Worm (Caenorhabditis elegans) whole organism, young adult: Measurements from ENCODE around the gene C18E9.8.

Experiments used
- F10E7.11 ChIP-seq: sonication (generic microtip); optimal IDR thresholded peaks from 2 replicates; lab custom pipeline; 2017; ENCODE audit warnings: mild to moderate bottlenecking, missing genetic modification characterization, moderate library complexity, missing compliant biosample characterization
- F23B12.7 ChIP-seq: sonication (generic microtip); optimal IDR thresholded peaks from 2 replicates; lab custom pipeline; 2017; ENCODE audit warnings: missing genetic modification characterization, mild to moderate bottlenecking, missing compliant biosample characterization, antibody characterized with exemption, moderate library complexity; ENCODE audit not compliant: insufficient read depth
- F37B4.10 ChIP-seq: fragments of 200-800 bp; sonication (Bioruptor generic); IDR thresholded peaks from 2 replicates; pipeline ENCODE4 v1.3.6; 2022; ENCODE audit warnings: missing genetic modification characterization, missing compliant biosample characterization
- F49E8.2 ChIP-seq: sonication (generic microtip); optimal IDR thresholded peaks from 3 replicates; lab custom pipeline; 2017; ENCODE audit warnings: missing genetic modification characterization, mild to moderate bottlenecking, missing compliant biosample characterization, antibody characterized with exemption, moderate library complexity; ENCODE audit not compliant: insufficient read depth
- F55B11.4 ChIP-seq: sonication (generic microtip); optimal IDR thresholded peaks from 2 replicates; lab custom pipeline; 2016; ENCODE audit warnings: missing compliant biosample characterization, missing genetic modification characterization, borderline replicate concordance; ENCODE audit not compliant: insufficient read depth
- Y56A3A.18 ChIP-seq: fragments of 200-800 bp; sonication (Bioruptor generic); IDR thresholded peaks from 2 replicates; pipeline ENCODE4 v1.3.6; 2022; ENCODE audit warnings: missing genetic modification reagents, missing genetic modification characterization, missing compliant biosample characterization
- Y79H2A.3 ChIP-seq: fragments of 200-800 bp; sonication (Bioruptor generic); conservative IDR thresholded peaks from 2 replicates; pipeline ENCODE4 v1.3.6; 2022; ENCODE audit warnings: missing genetic modification reagents, missing genetic modification characterization, missing compliant biosample characterization
- ZK185.1 ChIP-seq: sonication (generic microtip); optimal IDR thresholded peaks from 2 replicates; lab custom pipeline; 2016; ENCODE audit warnings: mild to moderate bottlenecking, missing genetic modification characterization, missing compliant biosample characterization; ENCODE audit not compliant: poor library complexity, severe bottlenecking
- aptf-2 ChIP-seq: fragments of 200-800 bp; sonication (Bioruptor generic); conservative IDR thresholded peaks from 2 replicates; pipeline ENCODE4 v1.3.6; 2022; ENCODE audit warnings: missing genetic modification reagents, missing genetic modification characterization, missing compliant biosample characterization
- atf-7 ChIP-seq: sonication (generic microtip); optimal IDR thresholded peaks from 2 replicates; lab custom pipeline; 2017; ENCODE audit warnings: mild to moderate bottlenecking, missing genetic modification characterization, missing compliant biosample characterization
- athp-1 ChIP-seq: sonication (generic microtip); optimal IDR thresholded peaks from 2 replicates; lab custom pipeline; 2017; ENCODE audit warnings: mild to moderate bottlenecking, missing genetic modification characterization, missing compliant biosample characterization
- attf-3 ChIP-seq: fragments of 200-800 bp; sonication (Bioruptor generic); conservative IDR thresholded peaks from 2 replicates; pipeline ENCODE4 v1.3.6; 2022; ENCODE audit warnings: missing genetic modification reagents, missing genetic modification characterization, missing compliant biosample characterization
- attf-5 ChIP-seq: fragments of 200-800 bp; sonication (Bioruptor generic); optimal IDR thresholded peaks from 2 replicates; lab custom pipeline; 2018; ENCODE audit warnings: mild to moderate bottlenecking, missing genetic modification characterization, missing compliant biosample characterization
- cebp-1 ChIP-seq, 2 experiments: fragments of 200-800 bp in 1 of 2; sonication (Bioruptor generic) in 1 of 2; sonication (generic microtip) in 1 of 2; IDR thresholded peaks in 1 of 2; optimal IDR thresholded peaks in 1 of 2; 2 replicates each; pipeline versions ENCODE4 v1.3.6 to Lab custom; 2017 to 2022; ENCODE audit warnings: missing compliant biosample characterization in 2 of 2, missing genetic modification characterization in 2 of 2, mild to moderate bottlenecking in 1 of 2, missing genetic modification reagents in 1 of 2, moderate library complexity in 1 of 2
- ceh-91 ChIP-seq: fragments of 200-800 bp; sonication (Bioruptor generic); IDR thresholded peaks from 2 replicates; pipeline ENCODE4 v1.3.6; 2022; ENCODE audit warnings: missing genetic modification reagents, missing genetic modification characterization, missing compliant biosample characterization
- efl-1 ChIP-seq: fragments of 150-350 bp; optimal IDR thresholded peaks from 2 replicates; lab custom pipeline; 2014; ENCODE audit warnings: missing biosample characterization, missing genetic modification reagents, missing genetic modification characterization
- egl-44 ChIP-seq: fragments of 200-800 bp; sonication (Bioruptor generic); IDR thresholded peaks from 2 replicates; pipeline ENCODE4 v1.3.6; 2022; ENCODE audit warnings: missing genetic modification reagents, missing genetic modification characterization, missing compliant biosample characterization
- hrde-1 ChIP-seq: sonication (generic microtip); optimal IDR thresholded peaks from 2 replicates; lab custom pipeline; 2016; ENCODE audit warnings: missing genetic modification characterization, mild to moderate bottlenecking, missing compliant biosample characterization, moderate library complexity, missing genotype, missing genetic modification reagents, borderline replicate concordance
- lin-40 ChIP-seq: sonication (generic microtip); optimal IDR thresholded peaks from 2 replicates; lab custom pipeline; 2016; ENCODE audit warnings: missing genetic modification characterization, mild to moderate bottlenecking, missing compliant biosample characterization, missing genotype, missing genetic modification reagents
- lin-54 ChIP-seq: fragments of 200-800 bp; sonication (Bioruptor generic); optimal IDR thresholded peaks from 2 replicates; lab custom pipeline; 2018; ENCODE audit warnings: mild to moderate bottlenecking, missing genetic modification characterization, missing compliant biosample characterization
- mes-4 ChIP-seq: sonication (generic microtip); optimal IDR thresholded peaks from 2 replicates; lab custom pipeline; 2016; ENCODE audit warnings: missing genotype, missing genetic modification characterization, missing compliant biosample characterization
- nhr-80 ChIP-seq: sonication (generic microtip); optimal IDR thresholded peaks from 2 replicates; lab custom pipeline; 2016; ENCODE audit warnings: missing genetic modification characterization, missing compliant biosample characterization
- nhr-90 ChIP-seq: sonication (generic microtip); optimal IDR thresholded peaks from 2 replicates; lab custom pipeline; 2016; ENCODE audit warnings: missing genotype, mild to moderate bottlenecking, missing genetic modification characterization, missing compliant biosample characterization
- rcor-1 ChIP-seq: fragments of 200-800 bp; sonication (Bioruptor generic); IDR thresholded peaks from 2 replicates; pipeline ENCODE4 v1.3.6; 2022; ENCODE audit warnings: missing genetic modification reagents, missing genetic modification characterization, missing compliant biosample characterization
- somi-1 ChIP-seq: fragments of 200-800 bp; sonication (Bioruptor generic); optimal IDR thresholded peaks from 2 replicates; lab custom pipeline; 2018; ENCODE audit warnings: mild to moderate bottlenecking, missing genetic modification characterization, missing compliant biosample characterization
- tbp1 ChIP-seq: fragments of 200-800 bp; sonication (Bioruptor generic); optimal IDR thresholded peaks from 2 replicates; lab custom pipeline; 2018; ENCODE audit warnings: mild to moderate bottlenecking, missing genetic modification characterization, missing compliant biosample characterization
- unc-62 ChIP-seq: fragments of 150-350 bp; optimal IDR thresholded peaks from 2 replicates; lab custom pipeline; 2014; ENCODE audit warnings: missing biosample characterization, missing genetic modification reagents, missing genetic modification characterization
- zfh-2 ChIP-seq: fragments of 200-800 bp; sonication (Bioruptor generic); conservative IDR thresholded peaks from 2 replicates; pipeline ENCODE4 v1.3.6; 2022; ENCODE audit warnings: missing genetic modification reagents, missing genetic modification characterization, missing compliant biosample characterization
- ztf-26 ChIP-seq: sonication (generic microtip); optimal IDR thresholded peaks from 2 replicates; lab custom pipeline; 2017; ENCODE audit warnings: missing genetic modification characterization, missing compliant biosample characterization

Gene C18E9.8

DNA sequence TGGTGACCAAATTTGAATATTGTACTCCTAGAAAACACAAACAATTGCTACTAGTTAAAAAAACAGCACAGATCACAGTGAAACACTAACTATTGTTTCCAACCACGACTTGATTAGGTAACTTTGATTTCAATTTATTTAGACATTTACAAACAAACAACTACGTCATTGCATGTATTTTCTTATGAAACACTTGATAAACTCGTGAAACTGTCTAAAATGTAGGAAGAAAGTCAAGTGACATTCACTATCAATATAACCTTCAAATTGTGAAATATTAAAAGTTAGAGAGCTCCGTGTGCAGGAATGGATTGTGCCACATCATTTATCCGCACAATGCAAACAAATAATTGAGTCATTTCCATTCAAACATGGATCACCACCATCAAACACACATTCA is 2.4 kb upstream of the C18E9.8 start:
- TF ChIP-seq cebp-1 (GFP tag; IDR thresholded peaks at IDR 0.05; lab: Robert Waterston, UW), result peak; percentile 63; the same call in 1 of the 2 replicates
- TF ChIP-seq cebp-1 (tag; optimal IDR thresholded peaks at IDR 0.05; lab: Kevin White, UChicago), result peak; percentile 80
- no peak for TF ChIP-seq Y79H2A.3 (GFP tag; lab: Robert Waterston, UW)
- TF ChIP-seq nhr-80 (tag; lab: Kevin White, UChicago), result peak; percentile 35
- peak; percentile 24 for TF ChIP-seq attf-5
- peak; percentile 80 for TF ChIP-seq unc-62 (GFP tag; lab: Kevin White, UChicago)
- TF ChIP-seq, all 124 proteins: peak for 4

DNA sequence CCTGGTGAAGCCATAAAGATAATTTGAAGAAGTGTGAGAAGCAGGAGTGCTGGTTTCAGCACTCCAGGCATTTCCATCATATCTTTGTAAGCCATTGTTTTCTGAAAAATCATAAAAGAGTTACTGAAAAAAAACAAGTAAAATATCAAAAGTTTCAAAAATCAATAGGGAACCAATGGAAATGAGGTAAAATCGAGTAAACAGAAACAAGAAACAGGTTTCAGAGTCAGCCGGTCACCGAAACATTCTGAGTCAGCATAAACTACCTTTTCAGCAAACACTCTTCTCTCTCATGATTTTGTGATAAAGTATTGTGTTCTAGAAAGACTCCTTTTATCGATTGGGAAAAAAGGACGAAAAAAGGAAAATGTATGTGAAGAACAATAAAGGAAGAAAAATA is 1.6 kb upstream of the C18E9.8 start, which contains the start of gene C18E9.9:
TSS of gene C18E9.9 (minus strand) at position 101 of the 400 bp plus-strand sequence.
- no peak for TF ChIP-seq ceh-91
- no peak for TF ChIP-seq efl-1 (GFP tag; lab: Kevin White, UChicago)
- no peak for TF ChIP-seq F23B12.7 (tag; lab: Kevin White, UChicago)
- TF ChIP-seq aptf-2 (GFP tag; lab: Robert Waterston, UW), result no peak
- TF ChIP-seq mes-4 (tag; lab: Kevin White, UChicago), result no peak
- no peak for TF ChIP-seq tbp1 (GFP tag; lab: Kevin White, UChicago)
- no peak for TF ChIP-seq lin-40 (tag; lab: Kevin White, UChicago)
- no peak for TF ChIP-seq Y56A3A.18 (GFP tag; lab: Robert Waterston, UW)
- TF ChIP-seq lin-54, result no peak
- no peak for TF ChIP-seq atf-7 (tag; lab: Kevin White, UChicago)
- no peak for TF ChIP-seq F55B11.4
- TF ChIP-seq F10E7.11 (tag; lab: Kevin White, UChicago), result no peak
- no peak for TF ChIP-seq egl-44 (GFP tag; lab: Robert Waterston, UW)
- no peak for TF ChIP-seq zfh-2 (GFP tag; lab: Robert Waterston, UW)

DNA sequence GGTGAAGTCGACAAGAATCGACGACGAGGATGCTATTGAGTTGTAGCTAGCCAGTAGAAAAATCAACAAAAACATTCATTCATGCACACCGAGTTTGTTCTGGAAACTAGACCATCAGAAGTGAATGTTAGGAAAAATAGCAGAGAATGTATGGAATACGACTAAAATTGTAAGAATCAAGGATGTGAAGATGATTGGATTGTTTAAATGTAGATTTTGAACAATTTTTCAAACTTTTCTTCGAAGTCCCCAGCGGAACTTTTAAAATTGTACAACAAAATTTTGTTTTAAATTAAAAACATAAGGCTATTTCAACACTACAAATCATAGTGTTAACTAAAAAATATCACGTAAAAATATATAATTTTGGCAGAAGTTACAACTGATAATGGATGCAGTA is 5.2 kb downstream of the C18E9.8 start, which contains the start of gene C18E9.7:
TSS of gene C18E9.7 (minus strand) at position 101 of the 400 bp plus-strand sequence.
- TF ChIP-seq hrde-1 (tag; lab: Kevin White, UChicago) (no peak), ztf-26 (no peak), athp-1 (tag; lab: Kevin White, UChicago) (no peak), attf-5 (no peak), rcor-1 (GFP tag; lab: Robert Waterston, UW) (no peak), ZK185.1 (tag; lab: Kevin White, UChicago) (no peak), aptf-2 (GFP tag; lab: Robert Waterston, UW) (no peak), somi-1 (GFP tag; lab: Kevin White, UChicago) (no peak), cebp-1 (GFP tag; IDR thresholded peaks at IDR 0.05; lab: Robert Waterston, UW) (no peak), cebp-1 (tag; optimal IDR thresholded peaks at IDR 0.05; lab: Kevin White, UChicago) (no peak), F37B4.10 (no peak)

DNA sequence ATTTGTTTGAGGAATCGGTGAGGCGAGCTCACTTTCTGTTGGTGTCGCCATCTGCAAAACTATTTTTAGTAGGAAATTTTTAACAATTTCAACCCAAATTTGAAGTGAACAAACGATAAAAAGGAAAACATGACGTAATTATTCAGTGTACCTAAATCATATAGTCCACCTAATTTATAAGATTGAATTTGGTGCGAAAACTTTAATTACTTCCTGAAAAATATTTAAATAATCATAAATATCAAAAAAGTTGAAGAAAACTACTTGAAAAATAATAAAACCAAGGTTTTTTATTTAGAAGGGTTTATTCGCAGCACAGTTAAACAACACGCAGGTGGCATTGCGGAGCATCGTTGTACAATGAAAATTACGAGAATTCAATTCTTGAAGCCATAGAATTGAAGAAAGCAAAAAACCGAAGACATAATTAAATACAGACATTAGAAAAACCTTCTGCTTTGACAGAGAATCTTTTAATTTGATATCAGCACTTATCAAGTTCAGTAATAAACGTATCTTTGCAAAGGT is 14.3 kb downstream of the C18E9.8 start, which contains the start of gene tomm-40:
TSS of gene tomm-40 (minus strand) at position 51 of the 528 bp plus-strand sequence.
- TF ChIP-seq attf-3 (peak; percentile 93), nhr-90 (tag; lab: Kevin White, UChicago) (no peak), F49E8.2 (no peak)
